Worm (Caenorhabditis elegans) whole organism, L4 larva: ENCODE measurements around the gene rei-2.
A peak's percentile ranks its signal among the peaks of the same experiment; 100 is the strongest.

Experiments
- D1046.2 ChIP-seq: fragments of 200-800 bp; sonication (Bioruptor generic); IDR thresholded peaks from 2 replicates; pipeline ENCODE4 v1.3.6; 2022; ENCODE audit warnings: missing genetic modification characterization, missing compliant biosample characterization
- F37D6.2 ChIP-seq: sonication (generic microtip); optimal IDR thresholded peaks from 2 replicates; lab custom pipeline; 2016; ENCODE audit warnings: mild to moderate bottlenecking, missing genetic modification characterization, missing compliant biosample characterization
- F44E2.7 ChIP-seq: fragments of 200-800 bp; sonication (Bioruptor generic); IDR thresholded peaks from 2 replicates; pipeline ENCODE4 v2.1.2; 2022; ENCODE audit warnings: missing genetic modification characterization, missing compliant biosample characterization
- F49E8.2 ChIP-seq: sonication (generic microtip); optimal IDR thresholded peaks from 2 replicates; lab custom pipeline; 2016; ENCODE audit warnings: missing compliant biosample characterization, mild to moderate bottlenecking, missing genetic modification characterization, borderline replicate concordance
- T26A8.4 ChIP-seq: fragments of 200-800 bp; sonication (Bioruptor generic); IDR thresholded peaks from 2 replicates; pipeline ENCODE4 v1.3.6; 2022; ENCODE audit warnings: missing genetic modification characterization, missing compliant biosample characterization
- Y5F2A.4 ChIP-seq: fragments of 200-800 bp; sonication (Bioruptor generic); optimal IDR thresholded peaks from 2 replicates; lab custom pipeline; 2018; ENCODE audit warnings: mild to moderate bottlenecking, missing genetic modification characterization, missing compliant biosample characterization
- ZK546.5 ChIP-seq, 2 experiments: sonication (generic microtip); optimal IDR thresholded peaks; 2 replicates each; lab custom pipeline; 2017; ENCODE audit warnings: missing biosample characterization in 2 of 2, missing genetic modification characterization in 2 of 2
- aha-1 ChIP-seq: fragments of 150-350 bp; peaks from one replicate; lab custom pipeline; 2014; ENCODE audit warnings: missing biosample characterization, missing genetic modification characterization
- aly-2 ChIP-seq: sonication (generic microtip); optimal IDR thresholded peaks from 2 replicates; lab custom pipeline; 2018; ENCODE audit warnings: missing biosample characterization, missing genetic modification characterization
- ceh-62 ChIP-seq: sonication (generic microtip); optimal IDR thresholded peaks from 2 replicates; lab custom pipeline; 2017; ENCODE audit warnings: missing biosample characterization, missing genetic modification characterization
- daf-16 ChIP-seq, 3 experiments: sonication (generic microtip); optimal IDR thresholded peaks; 2 replicates each; lab custom pipeline; 2016 to 2017; ENCODE audit warnings: missing genetic modification characterization in 3 of 3, missing genetic modification reagents in 3 of 3, mild to moderate bottlenecking in 2 of 3, missing compliant biosample characterization in 2 of 3, missing biosample characterization in 1 of 3, moderate library complexity in 1 of 3
- daf-19 ChIP-seq: fragments of 200-800 bp; sonication (Bioruptor generic); conservative IDR thresholded peaks from 2 replicates; pipeline ENCODE4 v1.3.6; 2022; ENCODE audit warnings: missing genetic modification characterization, missing compliant biosample characterization
- daf-8 ChIP-seq: fragments of 200-800 bp; sonication (Bioruptor generic); IDR thresholded peaks from 2 replicates; pipeline ENCODE4 v1.3.6; 2022; ENCODE audit warnings: missing genetic modification characterization, missing compliant biosample characterization
- dmd-6 ChIP-seq: fragments of 200-800 bp; sonication (Bioruptor generic); IDR thresholded peaks from 2 replicates; pipeline ENCODE4 v1.3.6; 2022; ENCODE audit warnings: missing genetic modification reagents, missing genetic modification characterization, missing compliant biosample characterization
- duxl-1 ChIP-seq: sonication (generic microtip); optimal IDR thresholded peaks from 2 replicates; lab custom pipeline; 2016; ENCODE audit warnings: mild to moderate bottlenecking, missing genetic modification characterization, moderate library complexity, missing compliant biosample characterization; ENCODE audit not compliant: poor library complexity
- dve-1 ChIP-seq: sonication (generic microtip); optimal IDR thresholded peaks from 2 replicates; lab custom pipeline; 2017; ENCODE audit warnings: antibody characterized with exemption, mild to moderate bottlenecking, missing genetic modification characterization, missing compliant biosample characterization; ENCODE audit not compliant: insufficient read depth
- egl-43 ChIP-seq: fragments of 200-800 bp; sonication (Bioruptor generic); IDR thresholded peaks from 2 replicates; pipeline ENCODE4 v1.3.6; 2022; ENCODE audit warnings: missing genetic modification reagents, missing genetic modification characterization, missing compliant biosample characterization
- hlh-11 ChIP-seq: fragments of 200-800 bp; sonication (Bioruptor generic); optimal IDR thresholded peaks from 2 replicates; lab custom pipeline; 2018; ENCODE audit warnings: mild to moderate bottlenecking, missing genetic modification characterization, missing compliant biosample characterization
- hmg-1.1 ChIP-seq: fragments of 200-800 bp; sonication (Bioruptor generic); IDR thresholded peaks from 2 replicates; pipeline ENCODE4 v1.3.6; 2022; ENCODE audit warnings: missing genetic modification reagents, missing genetic modification characterization, missing compliant biosample characterization
- lin-1 ChIP-seq: fragments of 200-800 bp; sonication (Bioruptor generic); IDR thresholded peaks from 2 replicates; pipeline ENCODE4 v1.3.6; 2022; ENCODE audit warnings: missing genetic modification reagents, missing genetic modification characterization, missing compliant biosample characterization
- lin-13 ChIP-seq: fragments of 150-350 bp; optimal IDR thresholded peaks from 2 replicates; lab custom pipeline; 2014; ENCODE audit warnings: missing biosample characterization, missing genetic modification reagents, missing genetic modification characterization
- lin-15B ChIP-seq: fragments of 150-350 bp; sonication (generic microtip); optimal IDR thresholded peaks from 3 replicates; lab custom pipeline; 2014; ENCODE audit warnings: missing biosample characterization, missing genetic modification characterization
- lin-38 ChIP-seq: fragments of 200-800 bp; sonication (Bioruptor generic); IDR thresholded peaks from 2 replicates; pipeline ENCODE4 v1.3.6; 2022; ENCODE audit warnings: missing genetic modification reagents, missing genetic modification characterization, missing compliant biosample characterization
- lsy-2 ChIP-seq, 2 experiments: fragments of 150-350 bp in 1 of 2; sonication (generic microtip) in 1 of 2; optimal IDR thresholded peaks; 2 replicates each; lab custom pipeline; 2014 to 2017; ENCODE audit warnings: missing biosample characterization in 2 of 2, missing genetic modification characterization in 2 of 2
- madf-5 ChIP-seq, 2 experiments: fragments of 200-800 bp; sonication (Bioruptor generic); IDR thresholded peaks; 2 replicates each; pipeline ENCODE4 v1.3.6; 2022; ENCODE audit warnings: missing compliant biosample characterization in 2 of 2, missing genetic modification characterization in 2 of 2
- mep-1 ChIP-seq: fragments of 150-350 bp; sonication (generic microtip); optimal IDR thresholded peaks from 3 replicates; lab custom pipeline; 2014; ENCODE audit warnings: missing biosample characterization, missing genetic modification characterization
- mes-2 ChIP-seq: sonication (generic microtip); optimal IDR thresholded peaks from 2 replicates; lab custom pipeline; 2016; ENCODE audit warnings: missing genotype, mild to moderate bottlenecking, missing genetic modification characterization, missing compliant biosample characterization; ENCODE audit not compliant: poor library complexity, severe bottlenecking
- mxl-3 ChIP-seq: fragments of 200-800 bp; sonication (Bioruptor generic); optimal IDR thresholded peaks from 2 replicates; lab custom pipeline; 2018; ENCODE audit warnings: mild to moderate bottlenecking, missing genetic modification characterization, missing compliant biosample characterization
- nhr-11 ChIP-seq: fragments of 150-350 bp; optimal IDR thresholded peaks from 2 replicates; lab custom pipeline; 2014; ENCODE audit warnings: missing biosample characterization, missing genetic modification characterization
- nhr-28 ChIP-seq: fragments of 150-350 bp; optimal IDR thresholded peaks from 2 replicates; lab custom pipeline; 2014; ENCODE audit warnings: missing biosample characterization, missing genetic modification characterization
- nhr-48 ChIP-seq: sonication (generic microtip); optimal IDR thresholded peaks from 2 replicates; lab custom pipeline; 2016; ENCODE audit warnings: mild to moderate bottlenecking, missing genetic modification characterization, missing compliant biosample characterization
- pha-4 ChIP-seq, 2 experiments: fragments of 150-350 bp in 1 of 2; fragments of 200-800 bp in 1 of 2; sonication (Bioruptor generic) in 1 of 2; IDR thresholded peaks in 1 of 2; optimal IDR thresholded peaks in 1 of 2; 2 replicates each; pipeline versions ENCODE4 v1.3.6 to Lab custom; 2014 to 2022; ENCODE audit warnings: missing genetic modification characterization in 2 of 2, missing genetic modification reagents in 2 of 2, missing biosample characterization in 1 of 2, missing compliant biosample characterization in 1 of 2
- php-3 ChIP-seq: fragments of 200-800 bp; sonication (Bioruptor generic); IDR thresholded peaks from 2 replicates; pipeline ENCODE4 v1.3.6; 2022; ENCODE audit warnings: missing genetic modification reagents, missing genetic modification characterization, missing compliant biosample characterization
- rbr-2 ChIP-seq: sonication (generic microtip); optimal IDR thresholded peaks from 2 replicates; lab custom pipeline; 2016; ENCODE audit warnings: missing genotype, missing genetic modification characterization, missing compliant biosample characterization
- saeg-2 ChIP-seq: fragments of 200-800 bp; sonication (Bioruptor generic); IDR thresholded peaks from 2 replicates; pipeline ENCODE4 v1.3.6; 2022; ENCODE audit warnings: missing genetic modification reagents, missing genetic modification characterization, missing compliant biosample characterization
- sdz-12 ChIP-seq: fragments of 200-800 bp; sonication (Bioruptor generic); optimal IDR thresholded peaks from 2 replicates; lab custom pipeline; 2018; ENCODE audit warnings: mild to moderate bottlenecking, missing genetic modification characterization, missing compliant biosample characterization
- set-16 ChIP-seq: fragments of 200-800 bp; sonication (Bioruptor generic); IDR thresholded peaks from 2 replicates; pipeline ENCODE4 v1.3.6; 2022; ENCODE audit warnings: missing genetic modification reagents, missing genetic modification characterization, missing compliant biosample characterization
- skn-1 ChIP-seq: fragments of 150-350 bp; optimal IDR thresholded peaks from 2 replicates; lab custom pipeline; 2014; ENCODE audit warnings: missing biosample characterization, missing genetic modification characterization
- snpc-1.2 ChIP-seq: fragments of 200-800 bp; sonication (Bioruptor generic); IDR thresholded peaks from 2 replicates; pipeline ENCODE4 v1.3.6; 2022; ENCODE audit warnings: missing genetic modification reagents, missing genetic modification characterization, missing compliant biosample characterization
- spr-3 ChIP-seq: fragments of 200-800 bp; sonication (Bioruptor generic); optimal IDR thresholded peaks from 2 replicates; lab custom pipeline; 2018; ENCODE audit warnings: mild to moderate bottlenecking, missing genetic modification characterization, missing compliant biosample characterization
- unc-62 ChIP-seq, 3 experiments: fragments of 150-350 bp in 1 of 3; sonication (generic microtip); optimal IDR thresholded peaks in 2 of 3; peaks in 1 of 3; 1 replicate in 1 of 3; 2 replicates in 2 of 3; lab custom pipeline; 2014 to 2017; ENCODE audit warnings: missing biosample characterization in 3 of 3, missing genetic modification characterization in 3 of 3, missing genetic modification reagents in 3 of 3, missing genotype in 1 of 3
- zfp-2 ChIP-seq: sonication (generic microtip); optimal IDR thresholded peaks from 2 replicates; lab custom pipeline; 2016; ENCODE audit warnings: mild to moderate bottlenecking, missing genetic modification characterization, missing compliant biosample characterization
- zip-11 ChIP-seq: fragments of 200-800 bp; sonication (Bioruptor generic); IDR thresholded peaks from 2 replicates; pipeline ENCODE4 v1.3.6; 2022; ENCODE audit warnings: missing genetic modification characterization, missing compliant biosample characterization
- zip-2 ChIP-seq: fragments of 150-350 bp; optimal IDR thresholded peaks from 2 replicates; lab custom pipeline; 2014; ENCODE audit warnings: missing biosample characterization, missing genetic modification characterization
- ztf-11 ChIP-seq: fragments of 150-350 bp; optimal IDR thresholded peaks from 2 replicates; lab custom pipeline; 2014; ENCODE audit warnings: missing biosample characterization, missing genetic modification characterization

The rei-2 gene

DNA sequence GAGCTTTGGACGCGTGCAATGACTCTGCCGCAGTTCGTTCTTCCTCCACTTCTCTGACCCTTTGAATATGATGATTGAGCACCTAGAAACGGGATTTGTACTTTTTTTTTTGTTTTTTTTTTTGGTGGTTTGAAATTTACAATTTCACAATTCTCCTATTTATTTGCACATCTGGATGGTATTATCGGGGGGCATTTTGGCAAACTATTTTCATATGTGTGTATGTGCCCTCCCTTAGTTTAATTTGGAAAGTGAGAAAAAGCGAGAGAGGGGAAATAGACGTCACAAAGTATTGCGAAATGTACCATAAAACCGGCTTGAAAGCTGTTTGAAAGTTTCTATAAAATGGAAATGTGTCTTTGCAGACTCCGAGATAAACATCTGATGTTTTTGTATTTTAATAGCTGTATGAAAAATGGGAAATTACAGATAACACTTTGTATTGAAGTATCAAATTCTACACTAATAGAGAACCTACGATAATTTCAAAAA is 1.5 kb downstream of the rei-2 start:
- TF ChIP-seq unc-62 (GFP tag; optimal IDR thresholded peaks at IDR 0.05 in 1 of 2; lab: Kevin White, UChicago) (peak in 1 of 2 experiments; percentile 10), unc-62 (tag; optimal IDR thresholded peaks at IDR 0.05; lab: Kevin White, UChicago) (no peak), mep-1 (tag; lab: Kevin White, UChicago) (peak; percentile 13), lsy-2 (tag; optimal IDR thresholded peaks at IDR 0.05; lab: Kevin White, UChicago) (peak in 1 of 2 experiments; percentile 21), sdz-12 (GFP tag; lab: Kevin White, UChicago) (no peak), ztf-11 (tag; lab: Kevin White, UChicago) (no peak), spr-3 (GFP tag; lab: Kevin White, UChicago) (no peak), madf-5 (GFP tag; IDR thresholded peaks at IDR 0.05; lab: Robert Waterston, UW) (no peak), aha-1 (tag; lab: Kevin White, UChicago) (no peak)

DNA sequence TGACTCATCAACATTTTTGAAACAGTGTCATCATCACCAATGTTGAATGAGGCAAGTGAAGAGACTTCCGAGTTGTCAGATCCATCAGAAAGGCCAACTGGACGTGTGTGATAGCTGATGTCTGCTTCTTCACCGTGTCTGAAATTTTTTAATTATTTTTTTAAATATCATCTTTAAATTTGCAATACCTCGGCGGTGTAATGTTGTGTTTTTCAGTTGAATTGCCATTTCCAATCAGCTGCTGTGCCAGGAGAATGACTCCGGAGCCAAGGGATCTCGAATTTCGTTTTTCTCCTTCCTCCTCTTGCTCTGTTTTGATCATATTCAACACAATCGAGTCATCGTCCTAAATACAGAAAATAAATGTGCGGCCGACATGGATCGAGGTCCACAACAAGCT is 2.9 kb downstream of the rei-2 start:
- TF ChIP-seq Y5F2A.4 (GFP tag; lab: Kevin White, UChicago) (no peak), hmg-1.1 (GFP tag; lab: Robert Waterston, UW) (no peak), aha-1 (tag; lab: Kevin White, UChicago) (peak; percentile 6), lin-38 (no peak), unc-62 (GFP tag; optimal IDR thresholded peaks at IDR 0.05 in 1 of 2; lab: Kevin White, UChicago) (peak in 1 of 2 experiments; percentile 96), unc-62 (tag; optimal IDR thresholded peaks at IDR 0.05; lab: Kevin White, UChicago) (no peak), egl-43 (GFP tag; lab: Robert Waterston, UW) (no peak), zip-11 (GFP tag; lab: Robert Waterston, UW) (no peak), zfp-2 (tag; lab: Kevin White, UChicago) (no peak), aly-2 (tag; lab: Kevin White, UChicago) (no peak)

DNA sequence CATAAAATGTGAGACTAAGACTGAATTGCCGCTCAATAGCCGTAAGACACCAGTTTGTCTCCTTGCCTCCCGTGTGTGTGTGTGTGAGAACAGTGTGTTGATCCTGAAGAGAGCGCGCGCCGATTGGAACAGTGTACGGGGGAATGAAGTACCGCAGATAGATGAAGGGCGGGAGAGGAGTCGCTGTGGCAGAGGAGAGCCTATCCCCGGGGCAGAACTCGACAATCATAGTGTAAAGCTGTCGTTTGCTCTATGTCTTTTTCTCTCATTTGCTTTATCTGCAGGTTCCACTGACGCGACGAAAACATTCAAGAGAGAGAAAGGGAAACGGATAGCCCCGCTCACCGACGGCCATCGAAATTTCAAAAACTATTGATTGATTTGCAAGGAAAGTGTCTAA is 6.0 kb downstream of the rei-2 start:
- peak; percentile 19 for TF ChIP-seq mxl-3 (GFP tag; lab: Kevin White, UChicago)
- TF ChIP-seq lin-1 (GFP tag; lab: Robert Waterston, UW), result no peak
- TF ChIP-seq php-3 (GFP tag; lab: Robert Waterston, UW), result no peak
- no peak for TF ChIP-seq zip-2 (tag; lab: Kevin White, UChicago)
- TF ChIP-seq daf-19, result no peak
- no peak for TF ChIP-seq saeg-2
- peak; percentile 24 for TF ChIP-seq hlh-11 (tag; lab: Kevin White, UChicago)
- TF ChIP-seq set-16 (GFP tag; lab: Robert Waterston, UW), result peak; percentile 22; the same call in 1 of the 2 replicates
- no peak for TF ChIP-seq lin-13
- TF ChIP-seq mes-2, result peak; percentile 8
- TF ChIP-seq daf-16 (GFP tag; optimal IDR thresholded peaks at IDR 0.05; lab: Kevin White, UChicago), result peak in 1 of 2 experiments; percentile 23
- TF ChIP-seq daf-16 (tag; optimal IDR thresholded peaks at IDR 0.05; lab: Kevin White, UChicago), result no peak
- no peak for TF ChIP-seq lin-15B (tag; lab: Kevin White, UChicago)
- no peak for TF ChIP-seq nhr-28 (tag; lab: Kevin White, UChicago)
- no peak for TF ChIP-seq D1046.2 (GFP tag; lab: Robert Waterston, UW)
- TF ChIP-seq F44E2.7, result 0 out of 2 replicates have a peak, but pooled peaks have one; percentile 34
- TF ChIP-seq, all 104 proteins: peak for 6

DNA sequence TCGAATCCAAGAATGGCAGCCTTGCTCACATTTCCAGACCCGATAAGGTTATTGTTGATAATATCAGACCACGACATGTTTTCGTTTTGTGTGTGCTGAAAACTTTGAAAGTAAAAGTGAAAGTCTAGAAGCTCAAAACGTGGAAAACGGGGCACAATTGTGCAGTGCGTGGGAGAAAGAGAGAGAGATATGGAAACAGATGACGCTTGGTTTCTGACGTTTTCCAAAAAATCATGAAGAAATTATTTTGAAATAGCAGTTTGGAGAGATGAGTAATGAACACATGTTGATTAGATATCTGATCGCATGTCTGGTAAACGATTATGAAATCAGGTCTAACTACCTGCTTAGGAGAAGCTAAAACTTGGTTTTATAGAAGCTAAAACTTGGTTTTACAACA is 7.4 kb downstream of the rei-2 start, which contains the start of gene pfn-3:
Gene pfn-3 (minus strand): TSS at position 101 of the 400 bp plus-strand sequence.
- no peak for TF ChIP-seq ZK546.5 (tag; optimal IDR thresholded peaks at IDR 0.05; lab: Kevin White, UChicago)
- no peak for TF ChIP-seq lin-38
- TF ChIP-seq pha-4 (GFP tag; IDR thresholded peaks at IDR 0.05; lab: Robert Waterston, UW), result no peak
- no peak for TF ChIP-seq pha-4 (tag; optimal IDR thresholded peaks at IDR 0.05; lab: Kevin White, UChicago)
- no peak for TF ChIP-seq dve-1 (tag; lab: Kevin White, UChicago)
- TF ChIP-seq ceh-62, result no peak
- no peak for TF ChIP-seq F49E8.2 (tag; lab: Kevin White, UChicago)
- no peak for TF ChIP-seq duxl-1 (tag; lab: Kevin White, UChicago)
- TF ChIP-seq F37D6.2 (tag; lab: Kevin White, UChicago), result no peak
- TF ChIP-seq daf-8 (GFP tag; lab: Robert Waterston, UW), result no peak
- no peak for TF ChIP-seq nhr-48 (tag; lab: Kevin White, UChicago)
- no peak for TF ChIP-seq set-16 (GFP tag; lab: Robert Waterston, UW)
- no peak for TF ChIP-seq skn-1
- no peak for TF ChIP-seq lin-1 (GFP tag; lab: Robert Waterston, UW)
- TF ChIP-seq snpc-1.2, result no peak
- TF ChIP-seq nhr-11 (tag; lab: Kevin White, UChicago), result no peak
- no peak for TF ChIP-seq rbr-2 (tag; lab: Kevin White, UChicago)
- TF ChIP-seq T26A8.4 (GFP tag; lab: Robert Waterston, UW), result no peak
- TF ChIP-seq dmd-6 (GFP tag; lab: Robert Waterston, UW), result no peak
- TF ChIP-seq, all 104 proteins: peak for 0
